Fruit fly (Drosophila melanogaster): Measurements from ENCODE around the gene CG16972.

DNA sequence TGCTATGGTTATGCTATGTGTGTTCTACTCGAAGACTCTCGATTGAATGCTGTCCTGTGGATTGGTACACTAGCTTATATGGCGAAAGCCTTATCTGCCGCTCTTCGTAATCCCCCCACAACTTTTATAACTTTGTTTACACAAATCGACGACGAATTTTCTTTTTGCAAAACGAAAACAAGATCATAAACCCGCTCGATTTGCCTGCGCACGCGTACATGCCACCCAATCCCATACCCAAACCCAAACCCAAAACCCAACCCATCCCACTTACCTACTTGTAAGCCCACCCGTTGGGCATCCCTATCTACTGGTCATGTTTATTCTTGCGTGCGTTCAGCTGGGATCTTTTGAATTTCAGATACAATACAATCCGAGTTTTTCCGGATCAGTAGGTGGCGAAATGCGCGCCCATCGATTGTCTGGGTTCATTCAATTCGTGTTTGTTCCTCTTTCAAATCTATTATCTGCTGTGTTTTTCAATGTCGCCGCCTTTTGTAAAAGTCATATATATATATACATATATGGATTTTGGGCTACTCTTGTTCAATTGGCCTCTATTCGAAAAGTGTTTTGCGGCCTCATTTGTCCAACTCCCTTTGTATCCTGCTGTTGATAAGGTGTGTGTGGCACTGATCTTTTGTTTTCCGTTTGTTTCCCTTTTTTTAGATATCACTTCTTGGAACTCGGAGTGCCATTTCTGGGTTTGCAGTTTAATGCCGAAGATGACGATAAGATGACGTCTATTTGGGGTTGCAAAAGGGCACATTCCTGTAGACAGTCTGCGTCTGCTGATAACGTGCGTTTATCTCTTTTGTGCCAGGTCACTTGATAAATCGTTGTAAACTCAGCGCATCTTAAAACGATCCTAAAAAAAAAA is 31.8 kb upstream of the CG16972 start, which contains the start of gene Mabi:
- TF ChIP-seq CG9139 (GFP tag; optimal IDR thresholded peaks at IDR 0.05) = no peak
- no peak for TF ChIP-seq dsx (GFP tag; optimal IDR thresholded peaks at IDR 0.05; ENCODE audit: poor library complexity, severe bottlenecking)
- TF ChIP-seq CG8119 (GFP tag; IDR thresholded peaks at IDR 0.05) = no peak
- no peak for TF ChIP-seq Hr38 (GFP tag; optimal IDR thresholded peaks at IDR 0.05)
- TF ChIP-seq Sox14 (GFP tag; optimal IDR thresholded peaks at IDR 0.05) = no peak
- TF ChIP-seq CG6808 (GFP tag; optimal IDR thresholded peaks at IDR 0.05) = no peak
- no peak for TF ChIP-seq CG3919 (GFP tag; optimal IDR thresholded peaks at IDR 0.05)
- TF ChIP-seq Hr39 (GFP tag; optimal IDR thresholded peaks at IDR 0.05) = no peak
- no peak for TF ChIP-seq CG11902 (GFP tag; optimal IDR thresholded peaks at IDR 0.05)
- TF ChIP-seq Lpt (GFP tag; optimal IDR thresholded peaks at IDR 0.05) = no peak
- no peak for TF ChIP-seq pdm3 (GFP tag; optimal IDR thresholded peaks at IDR 0.05)
- no peak for TF ChIP-seq CG6792 (GFP tag; optimal IDR thresholded peaks at IDR 0.05)
- TF ChIP-seq CG11294 (GFP tag; IDR thresholded peaks at IDR 0.05) = no peak

All from whole organism, prepupa.